Worm (Caenorhabditis elegans) whole organism, mixed stage, embryonic: ENCODE measurements around the gene Y57G11C.1142.
A peak's percentile ranks its signal among the peaks of the same experiment; 100 is the strongest.
"Not testable (repeated sequence)": the region's sequence is repeated elsewhere in the genome, so short reads cannot be mapped to it uniquely, and the experiment has no call there.

Experiments used
- M03D4.4 ChIP-seq: sonication (generic microtip); optimal IDR thresholded peaks from 2 replicates; lab custom pipeline; 2017; ENCODE audit warnings: mild to moderate bottlenecking, missing genetic modification characterization, missing compliant biosample characterization
- ces-1 ChIP-seq: fragments of 150-350 bp; optimal IDR thresholded peaks from 2 replicates; lab custom pipeline; 2014; ENCODE audit warnings: missing biosample characterization, missing genetic modification reagents, missing genetic modification characterization
- flh-1 ChIP-seq: fragments of 200-800 bp; sonication (Bioruptor generic); optimal IDR thresholded peaks from 2 replicates; lab custom pipeline; 2018; ENCODE audit warnings: mild to moderate bottlenecking, missing genetic modification characterization, moderate library complexity, missing compliant biosample characterization
- nhr-2 ChIP-seq: fragments of 150-350 bp; optimal IDR thresholded peaks from 2 replicates; lab custom pipeline; 2014; ENCODE audit warnings: missing biosample characterization, missing genetic modification characterization
- snpc-4 ChIP-seq: fragments of 150-350 bp; optimal IDR thresholded peaks from 2 replicates; lab custom pipeline; 2014; ENCODE audit warnings: missing biosample characterization, missing genetic modification characterization
- unc-39 ChIP-seq: fragments of 150-350 bp; optimal IDR thresholded peaks from 2 replicates; lab custom pipeline; 2014; ENCODE audit warnings: missing biosample characterization, missing genetic modification characterization
- ztf-11 ChIP-seq: fragments of 150-350 bp; optimal IDR thresholded peaks from 2 replicates; lab custom pipeline; 2014; ENCODE audit warnings: missing biosample characterization, missing genetic modification characterization

Gene Y57G11C.1142

ce11 chrIV:14838095-14838494 lies 35.7 kb downstream of the Y57G11C.1142 start (continued):
- no peak for TF ChIP-seq ztf-11
- peak; percentile 37 for TF ChIP-seq flh-1 (GFP tag; lab: Kevin White, UChicago)
- peak; percentile 28 for TF ChIP-seq ces-1 (GFP tag; lab: Kevin White, UChicago)
- TF ChIP-seq unc-39 (tag; lab: Kevin White, UChicago): no peak

ce11 chrIV:14843062-14843461 lies 40.6 kb downstream of the Y57G11C.1142 start, which contains the start of gene Y57G11C.20:
Gene Y57G11C.20, plus strand, starts transcription at chrIV:14843362.
- TF ChIP-seq snpc-4 (tag; lab: Kevin White, UChicago); nhr-2 (tag; lab: Kevin White, UChicago); M03D4.4: not testable (repeated sequence)
- TF ChIP-seq, all 35 proteins: peak for 0; not testable (repeated sequence) for 35
